Fruit fly (Drosophila melanogaster): ENCODE data around the gene ed.

ed gene

dm6 chr2L:4030236-4030943, 787 bp upstream of the ed start (continued):
- TF ChIP-seq dysf (GFP tag; IDR thresholded peaks at IDR 0.05) (peak; percentile 91), CG34376 (GFP tag; optimal IDR thresholded peaks at IDR 0.05) (no peak), CG9609 (GFP tag; optimal IDR thresholded peaks at IDR 0.05) (peak; percentile 84), Rfx (GFP tag; IDR thresholded peaks at IDR 0.05) (peak; percentile 89), CG12391 (tag; optimal IDR thresholded peaks at IDR 0.05) (peak; percentile 86), Hr78 (GFP tag; optimal IDR thresholded peaks at IDR 0.05) (no peak), hb (GFP tag; IDR thresholded peaks at IDR 0.05; ENCODE audit: partially characterized antibody) (peak; percentile 93), CG10543 (GFP tag; optimal IDR thresholded peaks at IDR 0.05) (peak; percentile 17), CoRest (tag; optimal IDR thresholded peaks at IDR 0.05) (peak; percentile 91), cwo (GFP tag; optimal IDR thresholded peaks at IDR 0.05) (peak; percentile 53), CG12155 (GFP tag; optimal IDR thresholded peaks at IDR 0.05) (peak; percentile 62), ems (GFP tag; optimal IDR thresholded peaks at IDR 0.05) (peak; percentile 60), p53 (GFP tag; optimal IDR thresholded peaks at IDR 0.05) (peak; percentile 24), CG7372 (GFP tag; IDR thresholded peaks at IDR 0.05) (peak; percentile 75), CG18476 (GFP tag; optimal IDR thresholded peaks at IDR 0.05) (peak; percentile 77), Lhr (GFP tag; optimal IDR thresholded peaks at IDR 0.05) (peak; percentile 69), CG11093 (GFP tag; IDR thresholded peaks at IDR 0.05) (peak; percentile 84), CG4404 (GFP tag; IDR thresholded peaks at IDR 0.05) (peak; percentile 72), lov (optimal IDR thresholded peaks at IDR 0.05) (no peak), lov (GFP tag; IDR thresholded peaks at IDR 0.05) (peak; percentile 86), tap (tag; optimal IDR thresholded peaks at IDR 0.05) (peak; percentile 81), D19A (tag; optimal IDR thresholded peaks at IDR 0.05) (peak; percentile 94), Oli (tag; optimal IDR thresholded peaks at IDR 0.05) (peak; percentile 89), CG12659 (GFP tag; optimal IDR thresholded peaks at IDR 0.05) (peak; percentile 76), HmgD (GFP tag; optimal IDR thresholded peaks at IDR 0.05) (peak; percentile 52), slou (GFP tag; optimal IDR thresholded peaks at IDR 0.05) (peak; percentile 41), Ptx1 (GFP tag; IDR thresholded peaks at IDR 0.05) (peak; percentile 89), CG10959 (GFP tag; IDR thresholded peaks at IDR 0.05) (peak; percentile 85), CG32767 (GFP tag; IDR thresholded peaks at IDR 0.05) (peak; percentile 80; the same call in 1 of the 2 replicates), kah (GFP tag; optimal IDR thresholded peaks at IDR 0.05) (peak; percentile 54), amos (GFP tag; IDR thresholded peaks at IDR 0.05; ENCODE audit: partially characterized antibody) (peak; percentile 47; the same call in 1 of the 2 replicates), BtbVII (GFP tag; optimal IDR thresholded peaks at IDR 0.05) (peak; percentile 26), CG42726 (GFP tag; IDR thresholded peaks at IDR 0.05; ENCODE audit: partially characterized antibody) (no peak), CG1647 (GFP tag; optimal IDR thresholded peaks at IDR 0.05) (peak; percentile 77), bsh (GFP tag; optimal IDR thresholded peaks at IDR 0.05) (peak; percentile 86 to 92), ash1 (GFP tag; optimal IDR thresholded peaks at IDR 0.05) (no peak), rib (GFP tag; IDR thresholded peaks at IDR 0.05) (no peak; the same call in 1 of the 2 replicates), CG16813 (GFP tag; IDR thresholded peaks at IDR 0.05; ENCODE audit: partially characterized antibody) (peak; percentile 93), fru (optimal IDR thresholded peaks at IDR 0.05) (no peak), CG6765 (GFP tag; optimal IDR thresholded peaks at IDR 0.05) (no peak), fd3F (GFP tag; optimal IDR thresholded peaks at IDR 0.05) (peak; percentile 49), Sox102F (GFP tag; optimal IDR thresholded peaks at IDR 0.05) (peak; percentile 88), CG17612 (GFP tag; IDR thresholded peaks at IDR 0.05) (peak; percentile 67), insv (GFP tag; optimal IDR thresholded peaks at IDR 0.05) (no peak), CG9817 (tag; optimal IDR thresholded peaks at IDR 0.05) (peak; percentile 64), psq (GFP tag; optimal IDR thresholded peaks at IDR 0.05) (peak; percentile 48), Asciz (GFP tag; optimal IDR thresholded peaks at IDR 0.05) (peak; percentile 77), crp (GFP tag; optimal IDR thresholded peaks at IDR 0.05) (peak in 1 of 2 experiments; percentile 34)
